Worm (Caenorhabditis elegans) whole organism, L2 larva: ENCODE measurements around the gene pigt-1.

ENCODE experiments used
- C34F6.9 ChIP-seq: fragments of 150-350 bp; optimal IDR thresholded peaks from 2 replicates; lab custom pipeline; 2014; ENCODE audit warnings: missing biosample characterization, missing genetic modification characterization
- F13H6.1 ChIP-seq: sonication (generic microtip); optimal IDR thresholded peaks from 2 replicates; lab custom pipeline; 2016; ENCODE audit warnings: missing genetic modification characterization, missing compliant biosample characterization
- R02D3.7 ChIP-seq: fragments of 150-350 bp; optimal IDR thresholded peaks from 2 replicates; lab custom pipeline; 2014; ENCODE audit warnings: missing biosample characterization, missing genetic modification characterization
- Y55F3AM.14 ChIP-seq: fragments of 200-800 bp; sonication (Bioruptor generic); optimal IDR thresholded peaks from 2 replicates; lab custom pipeline; 2018; ENCODE audit warnings: mild to moderate bottlenecking, missing genetic modification characterization, missing compliant biosample characterization
- ZK546.5 ChIP-seq: sonication (generic microtip); optimal IDR thresholded peaks from 2 replicates; lab custom pipeline; 2017; ENCODE audit warnings: missing biosample characterization, missing genetic modification characterization
- alr-1 ChIP-seq: fragments of 150-350 bp; optimal IDR thresholded peaks from 2 replicates; lab custom pipeline; 2014; ENCODE audit warnings: missing biosample characterization, missing genetic modification characterization
- aly-2 ChIP-seq: fragments of 150-350 bp; optimal IDR thresholded peaks from 2 replicates; lab custom pipeline; 2014; ENCODE audit warnings: missing biosample characterization, missing genetic modification characterization
- ama-1 ChIP-seq: fragments of 150-350 bp; optimal IDR thresholded peaks from 2 replicates; lab custom pipeline; 2018; ENCODE audit warnings: inconsistent platforms
- blmp-1 ChIP-seq: sonication (generic microtip); optimal IDR thresholded peaks from 2 replicates; lab custom pipeline; 2017; ENCODE audit warnings: missing genetic modification characterization, mild to moderate bottlenecking, missing compliant biosample characterization, antibody characterized with exemption, moderate library complexity; ENCODE audit not compliant: insufficient read depth
- ceh-16 ChIP-seq: fragments of 150-350 bp; optimal IDR thresholded peaks from 2 replicates; lab custom pipeline; 2014; ENCODE audit warnings: missing biosample characterization, missing genetic modification characterization
- ceh-82 ChIP-seq: fragments of 150-350 bp; optimal IDR thresholded peaks from 2 replicates; lab custom pipeline; 2014; ENCODE audit warnings: missing biosample characterization, missing genetic modification characterization
- crh-2 ChIP-seq: sonication (generic microtip); optimal IDR thresholded peaks from 2 replicates; lab custom pipeline; 2017; ENCODE audit warnings: missing biosample characterization, missing genetic modification characterization
- dmd-4 ChIP-seq: sonication (generic microtip); optimal IDR thresholded peaks from 2 replicates; lab custom pipeline; 2017; ENCODE audit warnings: missing biosample characterization, missing genetic modification characterization
- egl-27 ChIP-seq: sonication (generic microtip); optimal IDR thresholded peaks from 3 replicates; lab custom pipeline; 2017; ENCODE audit warnings: missing biosample characterization, missing genetic modification reagents, missing genetic modification characterization
- elt-1 ChIP-seq: fragments of 150-350 bp; optimal IDR thresholded peaks from 2 replicates; lab custom pipeline; 2014; ENCODE audit warnings: missing biosample characterization, missing genetic modification characterization
- elt-3 ChIP-seq: sonication (generic microtip); optimal IDR thresholded peaks from 2 replicates; lab custom pipeline; 2017; ENCODE audit warnings: missing biosample characterization, missing genetic modification characterization
- fos-1 ChIP-seq: fragments of 150-350 bp; optimal IDR thresholded peaks from 2 replicates; lab custom pipeline; 2014; ENCODE audit warnings: missing biosample characterization, missing genetic modification characterization
- gmeb-1 ChIP-seq: fragments of 150-350 bp; optimal IDR thresholded peaks from 2 replicates; lab custom pipeline; 2014; ENCODE audit warnings: missing biosample characterization, missing genetic modification characterization
- lin-11 ChIP-seq: fragments of 150-350 bp; sonication (generic microtip); optimal IDR thresholded peaks from 2 replicates; lab custom pipeline; 2014; ENCODE audit warnings: missing biosample characterization, missing genetic modification characterization, inconsistent platforms, mixed read lengths
- lin-13 ChIP-seq: fragments of 150-350 bp; optimal IDR thresholded peaks from 2 replicates; lab custom pipeline; 2014; ENCODE audit warnings: missing biosample characterization, missing genetic modification reagents, missing genetic modification characterization
- lin-39 ChIP-seq: fragments of 150-350 bp; optimal IDR thresholded peaks from 2 replicates; lab custom pipeline; 2014; ENCODE audit warnings: missing biosample characterization, missing genetic modification reagents, missing genetic modification characterization
- lsy-2 ChIP-seq, 2 experiments: fragments of 150-350 bp in 1 of 2; sonication (generic microtip) in 1 of 2; optimal IDR thresholded peaks; 2 replicates each; lab custom pipeline; 2014 to 2017; ENCODE audit warnings: missing biosample characterization in 2 of 2, missing genetic modification characterization in 2 of 2
- mab-5 ChIP-seq: fragments of 150-350 bp; optimal IDR thresholded peaks from 2 replicates; lab custom pipeline; 2014; ENCODE audit warnings: missing biosample characterization, missing genetic modification characterization
- mbf-1 ChIP-seq: sonication (generic microtip); optimal IDR thresholded peaks from 2 replicates; lab custom pipeline; 2017; ENCODE audit warnings: missing biosample characterization, missing genetic modification characterization
- mdl-1 ChIP-seq, 2 experiments: fragments of 150-350 bp in 1 of 2; sonication (generic microtip) in 1 of 2; optimal IDR thresholded peaks; 2 replicates each; lab custom pipeline; 2017; ENCODE audit warnings: missing biosample characterization in 2 of 2, missing genetic modification characterization in 2 of 2
- nhr-10 ChIP-seq: sonication (generic microtip); optimal IDR thresholded peaks from 2 replicates; lab custom pipeline; 2017; ENCODE audit warnings: missing biosample characterization, missing genetic modification characterization
- nhr-11 ChIP-seq: fragments of 150-350 bp; optimal IDR thresholded peaks from 2 replicates; lab custom pipeline; 2014; ENCODE audit warnings: missing biosample characterization, missing genetic modification characterization
- nhr-12 ChIP-seq: fragments of 150-350 bp; optimal IDR thresholded peaks from 2 replicates; lab custom pipeline; 2014; ENCODE audit warnings: missing biosample characterization, missing genetic modification characterization
- nhr-129 ChIP-seq: fragments of 150-350 bp; optimal IDR thresholded peaks from 2 replicates; lab custom pipeline; 2014; ENCODE audit warnings: missing biosample characterization, missing genetic modification characterization
- nhr-21 ChIP-seq: fragments of 150-350 bp; optimal IDR thresholded peaks from 2 replicates; lab custom pipeline; 2014; ENCODE audit warnings: missing biosample characterization, missing genetic modification characterization
- nhr-23 ChIP-seq: fragments of 150-350 bp; optimal IDR thresholded peaks from 2 replicates; lab custom pipeline; 2014; ENCODE audit warnings: missing biosample characterization, missing genetic modification reagents, missing genetic modification characterization
- nhr-237 ChIP-seq: fragments of 150-350 bp; optimal IDR thresholded peaks from 2 replicates; lab custom pipeline; 2014; ENCODE audit warnings: missing biosample characterization, missing genetic modification characterization
- nhr-25 ChIP-seq: fragments of 150-350 bp; sonication (generic microtip); optimal IDR thresholded peaks from 3 replicates; lab custom pipeline; 2014; ENCODE audit warnings: missing biosample characterization, missing genetic modification characterization
- nhr-6 ChIP-seq: fragments of 150-350 bp; optimal IDR thresholded peaks from 2 replicates; lab custom pipeline; 2014; ENCODE audit warnings: missing biosample characterization, missing genetic modification characterization
- nhr-77 ChIP-seq: fragments of 150-350 bp; optimal IDR thresholded peaks from 2 replicates; lab custom pipeline; 2014; ENCODE audit warnings: missing biosample characterization, missing genetic modification characterization
- peb-1 ChIP-seq: fragments of 150-350 bp; optimal IDR thresholded peaks from 2 replicates; lab custom pipeline; 2014; ENCODE audit warnings: missing biosample characterization, missing genetic modification characterization
- sem-4 ChIP-seq: fragments of 150-350 bp; optimal IDR thresholded peaks from 2 replicates; lab custom pipeline; 2014; ENCODE audit warnings: missing biosample characterization, missing genetic modification reagents, missing genetic modification characterization
- skn-1 ChIP-seq: sonication (generic microtip); optimal IDR thresholded peaks from 2 replicates; lab custom pipeline; 2017; ENCODE audit warnings: missing biosample characterization, missing genetic modification characterization
- sma-3 ChIP-seq: sonication (generic microtip); optimal IDR thresholded peaks from 2 replicates; lab custom pipeline; 2016; ENCODE audit warnings: missing genetic modification reagents, missing genetic modification characterization, missing compliant biosample characterization
- sma-9 ChIP-seq, 2 experiments: fragments of 150-350 bp in 1 of 2; sonication (generic microtip) in 1 of 2; optimal IDR thresholded peaks; 2 replicates each; lab custom pipeline; 2014 to 2016; ENCODE audit warnings: missing genetic modification characterization in 2 of 2, mild to moderate bottlenecking in 1 of 2, missing biosample characterization in 1 of 2, missing compliant biosample characterization in 1 of 2, missing genetic modification reagents in 1 of 2, moderate library complexity in 1 of 2
- snpc-4 ChIP-seq: fragments of 150-350 bp; optimal IDR thresholded peaks from 2 replicates; lab custom pipeline; 2014; ENCODE audit warnings: missing biosample characterization, missing genetic modification characterization
- unc-39 ChIP-seq: fragments of 150-350 bp; optimal IDR thresholded peaks from 2 replicates; lab custom pipeline; 2014; ENCODE audit warnings: missing biosample characterization, missing genetic modification characterization
- unc-55 ChIP-seq: fragments of 150-350 bp; sonication (generic microtip); optimal IDR thresholded peaks from 3 replicates; lab custom pipeline; 2014; ENCODE audit warnings: missing biosample characterization, missing genetic modification reagents, missing genetic modification characterization
- unc-62 ChIP-seq: fragments of 150-350 bp; optimal IDR thresholded peaks from 2 replicates; lab custom pipeline; 2014; ENCODE audit warnings: missing biosample characterization, missing genetic modification reagents, missing genetic modification characterization
- zag-1 ChIP-seq: fragments of 150-350 bp; optimal IDR thresholded peaks from 2 replicates; lab custom pipeline; 2014; ENCODE audit warnings: missing biosample characterization, missing genetic modification characterization
- ztf-1 ChIP-seq: fragments of 200-800 bp; sonication (Bioruptor generic); conservative IDR thresholded peaks from 2 replicates; pipeline ENCODE4 v1.3.6; 2022; ENCODE audit warnings: missing genetic modification characterization, missing compliant biosample characterization
- ztf-11 ChIP-seq: sonication (generic microtip); optimal IDR thresholded peaks from 2 replicates; lab custom pipeline; 2017; ENCODE audit warnings: missing biosample characterization, missing genetic modification characterization
- ztf-4 ChIP-seq: fragments of 150-350 bp; optimal IDR thresholded peaks from 2 replicates; lab custom pipeline; 2014; ENCODE audit warnings: missing biosample characterization, missing genetic modification characterization

pigt-1 gene

ce11 chrV:10941150-10941549, 17.5 kb downstream of the pigt-1 start, which contains the start of gene F17C11.26:
Gene F17C11.26 (plus strand): TSS chrV:10941450.
- TF ChIP-seq lsy-2 (tag; optimal IDR thresholded peaks at IDR 0.05; lab: Kevin White, UChicago) (no peak), ZK546.5 (no peak), sma-9 (GFP tag; optimal IDR thresholded peaks at IDR 0.05; lab: Kevin White, UChicago) (no peak), sma-9 (tag; optimal IDR thresholded peaks at IDR 0.05; lab: Kevin White, UChicago) (no peak), nhr-10 (tag; lab: Kevin White, UChicago) (no peak), nhr-25 (tag; lab: Kevin White, UChicago) (no peak), aly-2 (tag; lab: Kevin White, UChicago) (no peak), peb-1 (tag; lab: Kevin White, UChicago) (no peak), lin-13 (GFP tag; lab: Kevin White, UChicago) (no peak), ztf-1 (GFP tag; lab: Robert Waterston, UW) (no peak), fos-1 (tag; lab: Kevin White, UChicago) (no peak)

- TF ChIP-seq nhr-6 (tag; lab: Kevin White, UChicago) (no peak), dmd-4 (tag; lab: Kevin White, UChicago) (no peak), mdl-1 (tag; optimal IDR thresholded peaks at IDR 0.05; lab: Kevin White, UChicago) (peak in 1 of 2 experiments; percentile 24), ztf-1 (GFP tag; lab: Robert Waterston, UW) (no peak), ceh-16 (tag; lab: Kevin White, UChicago) (no peak), aly-2 (tag; lab: Kevin White, UChicago) (no peak), peb-1 (tag; lab: Kevin White, UChicago) (no peak), R02D3.7 (tag; lab: Kevin White, UChicago) (no peak), elt-1 (tag; lab: Kevin White, UChicago) (no peak), F13H6.1 (tag; lab: Kevin White, UChicago) (peak; percentile 77), nhr-11 (tag; lab: Kevin White, UChicago) (no peak), mab-5 (no peak), lin-11 (tag; lab: Kevin White, UChicago) (no peak), unc-62 (GFP tag; lab: Kevin White, UChicago) (no peak), ZK546.5 (no peak), egl-27 (tag; lab: Kevin White, UChicago) (peak; percentile 75), blmp-1 (peak; percentile 71), nhr-77 (no peak), fos-1 (tag; lab: Kevin White, UChicago) (peak; percentile 74), nhr-23 (tag; lab: Kevin White, UChicago) (no peak), C34F6.9 (peak; percentile 75), lin-39 (tag; lab: Kevin White, UChicago) (no peak), nhr-21 (peak; percentile 56), ceh-82 (tag; lab: Kevin White, UChicago) (no peak), zag-1 (peak; percentile 27), ztf-11 (no peak), ztf-4 (tag; lab: Kevin White, UChicago) (peak; percentile 48), skn-1 (tag; lab: Kevin White, UChicago) (peak; percentile 75), nhr-129 (tag; lab: Kevin White, UChicago) (peak; percentile 100), lsy-2 (tag; optimal IDR thresholded peaks at IDR 0.05; lab: Kevin White, UChicago) (peak in 1 of 2 experiments; percentile 65), nhr-25 (tag; lab: Kevin White, UChicago) (peak; percentile 45), Y55F3AM.14 (peak; percentile 77), gmeb-1 (tag; lab: Kevin White, UChicago) (peak; percentile 62), unc-39 (tag; lab: Kevin White, UChicago) (no peak), sem-4 (tag; lab: Kevin White, UChicago) (no peak), alr-1 (tag; lab: Kevin White, UChicago) (no peak), nhr-12 (tag; lab: Kevin White, UChicago) (no peak), ama-1 (lab: Kevin White, UChicago) (peak; percentile 34), snpc-4 (no peak), sma-9 (GFP tag; optimal IDR thresholded peaks at IDR 0.05; lab: Kevin White, UChicago) (peak; percentile 67), sma-9 (tag; optimal IDR thresholded peaks at IDR 0.05; lab: Kevin White, UChicago) (no peak), crh-2 (tag; lab: Kevin White, UChicago) (peak; percentile 81), mbf-1 (tag; lab: Kevin White, UChicago) (no peak), lin-13 (GFP tag; lab: Kevin White, UChicago) (peak; percentile 39), nhr-237 (tag; lab: Kevin White, UChicago) (no peak), nhr-10 (tag; lab: Kevin White, UChicago) (no peak), sma-3 (GFP tag; lab: Kevin White, UChicago) (peak; percentile 72), elt-3 (tag; lab: Kevin White, UChicago) (no peak), unc-55 (GFP tag; lab: Kevin White, UChicago) (peak; percentile 59)
Measured at ce11 chrV:10940571-10940991, 18.0 kb downstream of the pigt-1 start.
